Fruit fly (Drosophila melanogaster) whole organism, pupa: ENCODE results near the gene CG4645.

Experiments
- CG10348 ChIP-seq: fragments of 200-800 bp; sonication (Bioruptor generic); IDR thresholded peaks from 2 replicates; pipeline ENCODE4 v1.3.6; 2022; ENCODE audit warnings: missing biosample characterization, missing genetic modification characterization
- CG12605 ChIP-seq: fragments of 200-800 bp; sonication (Bioruptor generic); IDR thresholded peaks from 2 replicates; pipeline ENCODE4 v1.3.6; 2022; ENCODE audit warnings: missing biosample characterization, missing genetic modification characterization
- CG13204 ChIP-seq: fragments of 200-800 bp; sonication (Bioruptor generic); optimal IDR thresholded peaks from 2 replicates; lab custom pipeline; 2018; ENCODE audit warnings: missing biosample characterization, mild to moderate bottlenecking, missing genetic modification characterization, moderate library complexity
- CG14655 ChIP-seq: fragments of 200-800 bp; sonication (Bioruptor generic); optimal IDR thresholded peaks from 3 replicates; lab custom pipeline; 2017; ENCODE audit warnings: mild to moderate bottlenecking, missing biosample characterization, missing genetic modification reagents, missing genetic modification characterization
- CG15710 ChIP-seq: fragments of 200-800 bp; sonication (Bioruptor generic); optimal IDR thresholded peaks from 2 replicates; lab custom pipeline; 2018; ENCODE audit warnings: missing biosample characterization, mild to moderate bottlenecking, missing genetic modification characterization, moderate library complexity
- CG17806 ChIP-seq: fragments of 200-800 bp; sonication (Bioruptor generic); optimal IDR thresholded peaks from 2 replicates; lab custom pipeline; 2018; ENCODE audit warnings: missing biosample characterization, mild to moderate bottlenecking, missing genetic modification characterization, moderate library complexity
- CG32121 ChIP-seq: fragments of 200-800 bp; sonication (Bioruptor generic); IDR thresholded peaks from 2 replicates; pipeline ENCODE4 v1.3.6; 2022; ENCODE audit warnings: missing biosample characterization, missing genetic modification characterization
- CG34367 ChIP-seq: fragments of 200-800 bp; sonication (Bioruptor generic); optimal IDR thresholded peaks from 2 replicates; lab custom pipeline; 2018; ENCODE audit warnings: missing biosample characterization, mild to moderate bottlenecking, missing genetic modification characterization
- CG4496 ChIP-seq: fragments of 200-800 bp; sonication (Bioruptor generic); IDR thresholded peaks from 3 replicates; pipeline ENCODE4 v1.3.6; 2022; ENCODE audit warnings: missing biosample characterization, missing genetic modification characterization
- CG8159 ChIP-seq: fragments of 200-800 bp; sonication (Bioruptor generic); optimal IDR thresholded peaks from 3 replicates; lab custom pipeline; 2018; ENCODE audit warnings: missing biosample characterization, mild to moderate bottlenecking, missing genetic modification characterization, moderate library complexity
- CG8301 ChIP-seq: fragments of 200-800 bp; sonication (Bioruptor generic); optimal IDR thresholded peaks from 2 replicates; lab custom pipeline; 2018; ENCODE audit warnings: missing biosample characterization, mild to moderate bottlenecking, missing genetic modification characterization
- CG9948 ChIP-seq: fragments of 200-800 bp; sonication (Bioruptor generic); optimal IDR thresholded peaks from 2 replicates; lab custom pipeline; 2018; ENCODE audit warnings: missing biosample characterization, mild to moderate bottlenecking, missing genetic modification characterization, moderate library complexity
- D1 ChIP-seq: fragments of 200-800 bp; sonication (Bioruptor generic); optimal IDR thresholded peaks from 2 replicates; lab custom pipeline; 2018; ENCODE audit warnings: missing biosample characterization, mild to moderate bottlenecking, missing genetic modification characterization, moderate library complexity
- EcR ChIP-seq: fragments of 200-800 bp; sonication (Bioruptor generic); optimal IDR thresholded peaks from 3 replicates; lab custom pipeline; 2019; ENCODE audit warnings: missing biosample characterization, missing genetic modification characterization, mild to moderate bottlenecking, moderate library complexity, missing genetic modification reagents
- Ets98B ChIP-seq: fragments of 200-800 bp; sonication (Bioruptor generic); IDR thresholded peaks from 2 replicates; pipeline ENCODE4 v1.3.6; 2022; ENCODE audit warnings: missing biosample characterization, missing genetic modification characterization
- Pif1A ChIP-seq: fragments of 200-800 bp; sonication (Bioruptor generic); optimal IDR thresholded peaks from 3 replicates; lab custom pipeline; 2016; ENCODE audit warnings: missing biosample characterization, missing genetic modification characterization
- Pif1B ChIP-seq: fragments of 200-800 bp; sonication (Bioruptor generic); optimal IDR thresholded peaks from 3 replicates; lab custom pipeline; 2016; ENCODE audit warnings: missing biosample characterization, missing genetic modification characterization
- Snoo ChIP-seq: fragments of 200-800 bp; sonication (Bioruptor generic); optimal IDR thresholded peaks from 3 replicates; lab custom pipeline; 2017; ENCODE audit warnings: missing biosample characterization, mild to moderate bottlenecking, missing genetic modification characterization, inconsistent platforms
- fd96Ca ChIP-seq: fragments of 200-800 bp; sonication (Bioruptor generic); IDR thresholded peaks from 3 replicates; pipeline ENCODE4 v1.3.6; 2022; ENCODE audit warnings: missing biosample characterization, missing genetic modification characterization
- gl ChIP-seq: fragments of 200-800 bp; sonication (Bioruptor generic); optimal IDR thresholded peaks from 2 replicates; lab custom pipeline; 2018; ENCODE audit warnings: missing biosample characterization, mild to moderate bottlenecking, missing genetic modification characterization
- rn ChIP-seq: fragments of 200-800 bp; sonication (Bioruptor generic); IDR thresholded peaks from 2 replicates; pipeline ENCODE4 v1.3.6; 2022; ENCODE audit warnings: missing biosample characterization, missing genetic modification characterization

The CG4645 gene

DNA sequence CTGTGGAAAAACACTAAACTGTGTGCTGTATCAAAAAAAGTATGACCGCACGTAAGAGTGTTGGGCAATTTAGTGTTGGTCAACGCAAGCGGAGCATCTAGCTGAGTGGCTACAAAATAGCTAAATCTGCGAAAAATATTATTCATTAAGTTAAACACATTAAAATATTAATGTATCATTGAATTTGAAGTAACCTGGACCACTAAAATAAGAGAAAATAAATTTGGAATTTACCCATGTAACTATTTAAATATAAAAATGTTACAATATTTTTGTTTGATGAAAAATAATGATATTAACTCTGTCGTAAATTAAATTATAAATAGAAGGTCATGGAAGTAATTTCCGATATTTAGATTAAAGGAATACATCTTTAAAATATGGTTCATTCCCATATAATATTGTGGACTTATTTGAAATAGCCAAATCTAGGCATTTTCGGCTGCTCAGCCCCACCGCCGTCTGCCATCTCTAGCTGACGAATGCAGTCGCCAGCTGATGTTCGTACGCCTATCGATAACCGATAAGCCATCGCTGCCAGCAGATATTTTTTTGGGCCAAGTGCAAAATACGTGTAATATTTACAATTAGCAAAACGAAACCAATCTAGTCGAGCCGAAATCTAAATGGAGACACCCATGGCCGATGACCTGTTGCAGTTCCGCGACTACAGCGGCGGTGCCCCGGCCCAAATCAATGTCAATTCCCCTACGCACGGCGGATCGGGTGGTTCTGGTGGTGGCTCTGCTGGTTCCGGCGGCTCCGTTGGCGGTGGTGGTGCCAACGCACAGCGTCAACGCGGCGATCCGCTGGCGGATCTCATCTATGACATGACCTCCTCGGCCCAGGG is at the start of gene CG4645, which contains the start of gene Brms1:
TSS of gene CG4645 (plus strand) at position 377 of the 850 bp plus-strand sequence.
TSS of gene Brms1 (minus strand) at position 46 of the 850 bp plus-strand sequence.
- TF ChIP-seq Ets98B (GFP tag; lab: Robert Waterston, UW), result no peak
- no peak for TF ChIP-seq Pif1A
- no peak for TF ChIP-seq EcR (GFP tag; lab: Kevin White, UChicago)
- no peak; the same call in 2 of the 3 replicates for TF ChIP-seq CG4496 (GFP tag; lab: Robert Waterston, UW)
- peak; percentile 49 for TF ChIP-seq CG14655 (GFP tag; lab: Kevin White, UChicago)
- no peak for TF ChIP-seq CG10348 (GFP tag; lab: Robert Waterston, UW)
- TF ChIP-seq Snoo (tag; lab: Kevin White, UChicago), result no peak
- TF ChIP-seq Pif1B (GFP tag; lab: Kevin White, UChicago), result peak; percentile 11
- no peak for TF ChIP-seq gl (tag; lab: Kevin White, UChicago)
- no peak for TF ChIP-seq CG13204 (GFP tag; lab: Kevin White, UChicago)
- no peak for TF ChIP-seq rn (GFP tag; lab: Robert Waterston, UW)
- TF ChIP-seq CG32121, result no peak
- no peak for TF ChIP-seq CG17806 (tag; lab: Kevin White, UChicago)
- no peak for TF ChIP-seq CG12605 (GFP tag; lab: Robert Waterston, UW)
- TF ChIP-seq CG15710 (tag; lab: Kevin White, UChicago), result peak; percentile 46
- TF ChIP-seq CG9948, result peak; percentile 11
- no peak for TF ChIP-seq D1 (tag; lab: Kevin White, UChicago)
- TF ChIP-seq CG34367 (tag; lab: Kevin White, UChicago), result no peak
- peak; percentile 13 for TF ChIP-seq CG8301 (tag; lab: Kevin White, UChicago)
- TF ChIP-seq fd96Ca (GFP tag; lab: Robert Waterston, UW), result no peak; the same call in 2 of the 3 replicates
- peak; percentile 45 for TF ChIP-seq CG8159 (tag; lab: Kevin White, UChicago)

DNA sequence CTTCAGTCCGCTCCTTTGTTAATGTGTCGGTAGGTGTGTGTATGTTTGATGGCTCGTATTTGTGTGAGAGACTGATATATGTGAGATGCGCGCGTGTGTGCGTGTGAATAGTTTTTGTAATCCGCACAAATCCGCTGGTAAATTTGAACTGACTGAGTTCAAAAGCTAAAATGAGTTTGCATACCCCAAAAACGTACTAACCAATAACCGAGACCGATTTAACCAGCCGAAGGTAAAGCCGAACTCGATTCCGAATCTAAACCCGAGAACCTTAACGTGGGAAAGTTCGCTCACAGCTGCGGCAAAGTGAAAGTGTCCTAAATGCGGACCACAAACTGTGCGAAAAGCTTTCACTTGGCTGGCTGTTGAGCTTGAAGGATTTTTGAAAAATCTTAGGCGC is 41.1 kb upstream of the CG4645 start:
- TF ChIP-seq rn (GFP tag; lab: Robert Waterston, UW), result no peak
- no peak for TF ChIP-seq fd96Ca (GFP tag; lab: Robert Waterston, UW)
- TF ChIP-seq CG8159 (tag; lab: Kevin White, UChicago), result no peak
- no peak for TF ChIP-seq CG15710 (tag; lab: Kevin White, UChicago)
- TF ChIP-seq gl (tag; lab: Kevin White, UChicago), result no peak
- TF ChIP-seq D1 (tag; lab: Kevin White, UChicago), result no peak
- TF ChIP-seq CG14655 (GFP tag; lab: Kevin White, UChicago), result no peak
- TF ChIP-seq Pif1A, result no peak
- no peak for TF ChIP-seq CG9948
- no peak for TF ChIP-seq EcR (GFP tag; lab: Kevin White, UChicago)
- no peak for TF ChIP-seq CG17806 (tag; lab: Kevin White, UChicago)
- no peak for TF ChIP-seq CG4496 (GFP tag; lab: Robert Waterston, UW)
- TF ChIP-seq CG12605 (GFP tag; lab: Robert Waterston, UW), result no peak
- no peak for TF ChIP-seq CG13204 (GFP tag; lab: Kevin White, UChicago)
- no peak for TF ChIP-seq Ets98B (GFP tag; lab: Robert Waterston, UW)
- TF ChIP-seq CG10348 (GFP tag; lab: Robert Waterston, UW), result no peak
- TF ChIP-seq Pif1B (GFP tag; lab: Kevin White, UChicago), result no peak
- no peak for TF ChIP-seq CG34367 (tag; lab: Kevin White, UChicago)

DNA sequence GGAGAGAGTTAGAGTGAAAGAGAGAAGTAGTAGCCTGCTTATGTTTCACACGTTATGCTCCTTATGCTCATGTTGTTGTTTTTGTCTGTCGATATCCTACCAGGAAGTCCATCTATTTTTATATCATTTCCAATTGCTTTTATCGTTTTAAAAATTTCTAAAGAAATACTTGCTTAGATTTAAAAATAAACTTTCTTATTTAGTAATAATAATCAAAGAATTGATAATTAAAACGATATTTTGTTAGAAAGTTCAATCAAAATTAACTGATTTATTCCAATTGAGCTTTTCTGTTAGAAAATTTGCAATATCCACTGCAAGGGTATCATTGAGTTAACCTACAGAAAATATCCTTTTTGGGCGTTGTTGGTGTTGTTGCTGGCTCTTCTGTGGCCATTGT is 39.9 kb upstream of the CG4645 start:
- TF ChIP-seq Pif1A, result no peak
- TF ChIP-seq CG13204 (GFP tag; lab: Kevin White, UChicago), result no peak
- no peak for TF ChIP-seq CG34367 (tag; lab: Kevin White, UChicago)
- TF ChIP-seq CG9948, result peak; percentile 7
- peak; percentile 36 for TF ChIP-seq CG15710 (tag; lab: Kevin White, UChicago)
- TF ChIP-seq Snoo (tag; lab: Kevin White, UChicago), result no peak
- TF ChIP-seq rn (GFP tag; lab: Robert Waterston, UW), result no peak
- TF ChIP-seq D1 (tag; lab: Kevin White, UChicago), result no peak
- TF ChIP-seq CG10348 (GFP tag; lab: Robert Waterston, UW), result no peak
- TF ChIP-seq CG8301 (tag; lab: Kevin White, UChicago), result no peak
- TF ChIP-seq CG14655 (GFP tag; lab: Kevin White, UChicago), result peak; percentile 8
- peak; percentile 42 for TF ChIP-seq CG8159 (tag; lab: Kevin White, UChicago)
- TF ChIP-seq CG17806 (tag; lab: Kevin White, UChicago), result no peak
- TF ChIP-seq, all 21 proteins: peak for 4

- TF ChIP-seq Ets98B (GFP tag; lab: Robert Waterston, UW) (no peak), D1 (tag; lab: Kevin White, UChicago) (no peak)
- TF ChIP-seq, all 21 proteins: peak for 0
Measured at dm6 chrX:12886543-12886942, 23.2 kb upstream of the CG4645 start.

DNA sequence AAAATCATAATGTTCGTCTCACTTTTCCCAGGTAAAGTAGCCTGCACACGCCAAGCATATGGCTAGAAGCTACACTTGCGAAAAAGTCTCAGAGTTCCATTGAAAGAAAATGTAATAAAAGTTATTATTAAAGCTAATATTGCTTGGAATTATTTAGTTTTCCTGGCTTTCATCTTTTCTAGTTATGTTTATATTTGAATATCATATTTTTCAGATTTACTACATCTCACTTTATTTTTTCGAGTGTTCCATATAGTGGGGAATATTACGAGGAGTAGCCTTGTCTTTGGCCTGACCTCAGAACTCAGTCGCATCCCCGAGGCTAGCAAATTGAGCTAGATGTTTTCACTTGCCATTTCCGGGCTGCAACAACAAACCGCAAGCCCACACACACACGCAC is 22.2 kb upstream of the CG4645 start:
- TF ChIP-seq Snoo (tag; lab: Kevin White, UChicago) (no peak), CG10348 (GFP tag; lab: Robert Waterston, UW) (no peak), CG17806 (tag; lab: Kevin White, UChicago) (peak; percentile 17), CG4496 (GFP tag; lab: Robert Waterston, UW) (peak; percentile 52; the same call in 1 of the 3 replicates), Ets98B (GFP tag; lab: Robert Waterston, UW) (no peak), CG8159 (tag; lab: Kevin White, UChicago) (peak; percentile 6)
